Fruit fly (Drosophila melanogaster) whole organism, embryonic: Measurements from ENCODE around the gene Ccz1.

Experiments used
- Aef1 ChIP-seq: fragments of 200-800 bp; sonication (Bioruptor generic); IDR thresholded peaks from 3 replicates; pipeline ENCODE4 v1.3.6; 2022; ENCODE audit warnings: missing biosample characterization, missing genetic modification characterization
- Antp ChIP-seq: fragments of 200-800 bp; sonication (Bioruptor generic); optimal IDR thresholded peaks from 3 replicates; lab custom pipeline; 2016; ENCODE audit warnings: missing biosample characterization, missing genetic modification characterization
- CG10147 ChIP-seq: fragments of 200-800 bp; sonication (Bioruptor generic); optimal IDR thresholded peaks from 2 replicates; lab custom pipeline; 2019; ENCODE audit warnings: missing biosample characterization, mild to moderate bottlenecking, missing genetic modification characterization, moderate library complexity
- CG10543 ChIP-seq: fragments of 200-800 bp; sonication (Bioruptor generic); optimal IDR thresholded peaks from 3 replicates; lab custom pipeline; 2017; ENCODE audit warnings: missing biosample characterization, mild to moderate bottlenecking, missing genetic modification characterization, moderate library complexity
- CG10959 ChIP-seq: fragments of 200-800 bp; sonication (Bioruptor generic); IDR thresholded peaks from 2 replicates; pipeline ENCODE4 v1.3.6; 2022; ENCODE audit warnings: missing biosample characterization, missing genetic modification characterization
- CG11695 ChIP-seq: fragments of 200-800 bp; sonication (Bioruptor generic); IDR thresholded peaks from 3 replicates; pipeline ENCODE4 v1.3.6; 2022; ENCODE audit warnings: missing biosample characterization, missing genetic modification characterization
- CG12236 ChIP-seq: fragments of 200-800 bp; sonication (Bioruptor generic); optimal IDR thresholded peaks from 2 replicates; lab custom pipeline; 2016; ENCODE audit warnings: missing biosample characterization, missing genetic modification characterization
- CG12744 ChIP-seq: fragments of 200-800 bp; sonication (Bioruptor generic); optimal IDR thresholded peaks from 2 replicates; lab custom pipeline; 2016; ENCODE audit warnings: missing biosample characterization, missing genetic modification characterization
- CG15479 ChIP-seq: fragments of 200-800 bp; sonication (Bioruptor generic); optimal IDR thresholded peaks from 3 replicates; lab custom pipeline; 2019; ENCODE audit warnings: missing biosample characterization, mild to moderate bottlenecking, missing genetic modification characterization, moderate library complexity
- CG16815 ChIP-seq: fragments of 200-800 bp; sonication (Bioruptor generic); optimal IDR thresholded peaks from 3 replicates; lab custom pipeline; 2017; ENCODE audit warnings: missing biosample characterization, mild to moderate bottlenecking, missing genetic modification characterization
- CG17328 ChIP-seq: fragments of 200-800 bp; sonication (Bioruptor generic); IDR thresholded peaks from 2 replicates; pipeline ENCODE4 v1.3.6; 2022; ENCODE audit warnings: missing biosample characterization, missing genetic modification characterization
- CG17359 ChIP-seq: fragments of 200-800 bp; sonication (Bioruptor generic); optimal IDR thresholded peaks from 3 replicates; lab custom pipeline; 2018; ENCODE audit warnings: missing biosample characterization, mild to moderate bottlenecking, missing genetic modification characterization, moderate library complexity
- CG18476 ChIP-seq: fragments of 200-800 bp; sonication (Bioruptor generic); optimal IDR thresholded peaks from 2 replicates; lab custom pipeline; 2016; ENCODE audit warnings: missing biosample characterization, mild to moderate bottlenecking, missing genetic modification characterization
- CG2889 ChIP-seq: fragments of 200-800 bp; sonication (Bioruptor generic); IDR thresholded peaks from 3 replicates; pipeline ENCODE4 v1.3.6; 2022; ENCODE audit warnings: missing biosample characterization, missing genetic modification characterization
- CG31388 ChIP-seq: fragments of 200-800 bp; sonication (Bioruptor generic); optimal IDR thresholded peaks from 2 replicates; lab custom pipeline; 2016; ENCODE audit warnings: missing biosample characterization, missing genetic modification characterization
- CG32767 ChIP-seq: fragments of 200-800 bp; sonication (Bioruptor generic); IDR thresholded peaks from 2 replicates; pipeline ENCODE4 v1.3.6; 2022; ENCODE audit warnings: missing biosample characterization, missing genetic modification characterization
- CG33557 ChIP-seq: fragments of 200-800 bp; sonication (Bioruptor generic); optimal IDR thresholded peaks from 2 replicates; lab custom pipeline; 2019; ENCODE audit warnings: missing biosample characterization, mild to moderate bottlenecking, missing genetic modification characterization, moderate library complexity
- CG34224 ChIP-seq: fragments of 200-800 bp; sonication (Bioruptor generic); IDR thresholded peaks from 3 replicates; pipeline ENCODE4 v1.3.6; 2022; ENCODE audit warnings: missing biosample characterization, missing genetic modification characterization; ENCODE audit not compliant: partially characterized antibody
- CG6175 ChIP-seq: fragments of 200-800 bp; sonication (Bioruptor generic); IDR thresholded peaks from 3 replicates; pipeline ENCODE4 v1.3.6; 2022; ENCODE audit warnings: missing biosample characterization, missing genetic modification characterization
- CG7745 ChIP-seq: fragments of 200-800 bp; sonication (Bioruptor generic); optimal IDR thresholded peaks from 2 replicates; lab custom pipeline; 2018; ENCODE audit warnings: missing biosample characterization, mild to moderate bottlenecking, missing genetic modification characterization, moderate library complexity
- CoRest ChIP-seq: fragments of 200-800 bp; sonication (Bioruptor generic); optimal IDR thresholded peaks from 3 replicates; lab custom pipeline; 2018; ENCODE audit warnings: missing biosample characterization, mild to moderate bottlenecking, missing genetic modification characterization, moderate library complexity
- Dll ChIP-seq: fragments of 200-800 bp; sonication (Bioruptor generic); IDR thresholded peaks from 4 replicates; pipeline ENCODE4 v1.3.6; 2022; ENCODE audit warnings: missing biosample characterization, missing genetic modification characterization; ENCODE audit not compliant: partially characterized antibody
- MESR4 ChIP-seq: fragments of 200-800 bp; sonication (Bioruptor generic); optimal IDR thresholded peaks from 2 replicates; lab custom pipeline; 2018; ENCODE audit warnings: missing biosample characterization, mild to moderate bottlenecking, missing genetic modification characterization, moderate library complexity
- Nf-YA ChIP-seq: fragments of 200-800 bp; sonication (Bioruptor generic); IDR thresholded peaks from 2 replicates; pipeline ENCODE4 v1.3.6; 2022; ENCODE audit warnings: missing biosample characterization, missing genetic modification characterization
- Nf-YB ChIP-seq: fragments of 200-800 bp; sonication (Bioruptor generic); optimal IDR thresholded peaks from 3 replicates; lab custom pipeline; 2019; ENCODE audit warnings: missing biosample characterization, mild to moderate bottlenecking, missing genetic modification characterization, moderate library complexity
- Ptx1 ChIP-seq: fragments of 200-800 bp; sonication (Bioruptor generic); IDR thresholded peaks from 2 replicates; pipeline ENCODE4 v1.3.6; 2022; ENCODE audit warnings: missing biosample characterization, missing genetic modification characterization
- Tbp ChIP-seq: fragments of >200 bp; optimal IDR thresholded peaks from 2 replicates; lab custom pipeline; 2018; ENCODE audit warnings: missing biosample characterization, missing genetic modification characterization
- ac ChIP-seq: fragments of 200-800 bp; sonication (Bioruptor generic); optimal IDR thresholded peaks from 3 replicates; lab custom pipeline; 2017; ENCODE audit warnings: missing biosample characterization, mild to moderate bottlenecking, missing genetic modification characterization
- al ChIP-seq: fragments of 200-800 bp; sonication (Bioruptor generic); IDR thresholded peaks from 2 replicates; pipeline ENCODE4 v1.3.6; 2022; ENCODE audit warnings: missing biosample characterization, missing genetic modification characterization
- amos ChIP-seq: fragments of 200-800 bp; sonication (Bioruptor generic); IDR thresholded peaks from 2 replicates; pipeline ENCODE4 v1.3.6; 2022; ENCODE audit warnings: missing biosample characterization, missing genetic modification characterization; ENCODE audit not compliant: partially characterized antibody
- chinmo ChIP-seq: fragments of 200-800 bp; sonication (Bioruptor generic); IDR thresholded peaks from 4 replicates; pipeline ENCODE4 v1.3.6; 2022; ENCODE audit warnings: missing biosample characterization, missing genetic modification characterization; ENCODE audit not compliant: partially characterized antibody
- da ChIP-seq: fragments of 200-800 bp; sonication (Bioruptor generic); optimal IDR thresholded peaks from 2 replicates; lab custom pipeline; 2016; ENCODE audit warnings: missing biosample characterization, missing genetic modification characterization
- danr ChIP-seq: fragments of 200-800 bp; sonication (Bioruptor generic); IDR thresholded peaks from 2 replicates; pipeline ENCODE4 v1.3.6; 2022; ENCODE audit warnings: missing biosample characterization, missing genetic modification characterization
- ems ChIP-seq: fragments of 200-800 bp; sonication (Bioruptor generic); optimal IDR thresholded peaks from 3 replicates; lab custom pipeline; 2016; ENCODE audit warnings: missing biosample characterization, missing genetic modification characterization
- fru ChIP-seq: fragments of >200 bp; optimal IDR thresholded peaks from 2 replicates; lab custom pipeline; 2017
- ftz-f1 ChIP-seq: fragments of 200-800 bp; sonication (Bioruptor generic); optimal IDR thresholded peaks from 2 replicates; lab custom pipeline; 2016; ENCODE audit warnings: missing biosample characterization, missing genetic modification characterization
- insv ChIP-seq, 2 experiments: fragments of 200-800 bp; sonication (Bioruptor generic); optimal IDR thresholded peaks; 3 replicates each; lab custom pipeline; 2016 to 2018; ENCODE audit warnings: missing biosample characterization in 2 of 2, missing genetic modification characterization in 2 of 2
- jumu ChIP-seq: fragments of 200-800 bp; sonication (Bioruptor generic); optimal IDR thresholded peaks from 3 replicates; lab custom pipeline; 2016; ENCODE audit warnings: missing biosample characterization, missing genetic modification characterization
- lab ChIP-seq: fragments of 200-800 bp; sonication (Bioruptor generic); optimal IDR thresholded peaks from 3 replicates; lab custom pipeline; 2017; ENCODE audit warnings: missing biosample characterization, missing genetic modification characterization, mild to moderate bottlenecking, moderate library complexity, missing genetic modification reagents
- nom ChIP-seq: fragments of 200-800 bp; sonication (Bioruptor generic); optimal IDR thresholded peaks from 2 replicates; lab custom pipeline; 2017; ENCODE audit warnings: missing biosample characterization, missing genetic modification characterization, mild to moderate bottlenecking, moderate library complexity, missing genetic modification reagents
- p53 ChIP-seq: fragments of 200-800 bp; sonication (Bioruptor generic); optimal IDR thresholded peaks from 2 replicates; lab custom pipeline; 2016; ENCODE audit warnings: missing biosample characterization, missing genetic modification characterization
- peb ChIP-seq: fragments of 200-800 bp; sonication (Bioruptor generic); IDR thresholded peaks from 2 replicates; pipeline ENCODE4 v1.3.6; 2022; ENCODE audit warnings: missing biosample characterization, missing genetic modification characterization
- pfk ChIP-seq: fragments of 200-800 bp; sonication (Bioruptor generic); optimal IDR thresholded peaks from 2 replicates; lab custom pipeline; 2018; ENCODE audit warnings: missing biosample characterization, mild to moderate bottlenecking, missing genetic modification characterization, moderate library complexity
- pho ChIP-seq: fragments of 200-800 bp; sonication (Bioruptor generic); optimal IDR thresholded peaks from 2 replicates; lab custom pipeline; 2016; ENCODE audit warnings: missing biosample characterization, missing genetic modification characterization
- scrt ChIP-seq: fragments of 200-800 bp; sonication (Bioruptor generic); optimal IDR thresholded peaks from 2 replicates; lab custom pipeline; 2018; ENCODE audit warnings: missing biosample characterization, mild to moderate bottlenecking, missing genetic modification characterization, moderate library complexity
- sd ChIP-seq: fragments of 200-800 bp; sonication (Bioruptor generic); optimal IDR thresholded peaks from 3 replicates; lab custom pipeline; 2018; ENCODE audit warnings: missing biosample characterization, mild to moderate bottlenecking, missing genetic modification characterization, moderate library complexity
- sens-2 ChIP-seq: fragments of 200-800 bp; sonication (Bioruptor generic); IDR thresholded peaks from 2 replicates; pipeline ENCODE4 v1.3.6; 2022; ENCODE audit warnings: missing biosample characterization, missing genetic modification characterization
- tgo ChIP-seq: fragments of 200-800 bp; sonication (Bioruptor generic); IDR thresholded peaks from 3 replicates; pipeline ENCODE4 v1.3.6; 2022; ENCODE audit warnings: missing biosample characterization, missing genetic modification characterization
- vnd ChIP-seq: fragments of 200-800 bp; sonication (Bioruptor generic); IDR thresholded peaks from 3 replicates; pipeline ENCODE4 v1.3.6; 2022; ENCODE audit warnings: missing biosample characterization, missing genetic modification characterization; ENCODE audit not compliant: partially characterized antibody
- vvl ChIP-seq: fragments of 200-800 bp; sonication (Bioruptor generic); IDR thresholded peaks from 2 replicates; pipeline ENCODE4 v1.3.6; 2022; ENCODE audit warnings: missing biosample characterization, missing genetic modification characterization
- zfh2 ChIP-seq: fragments of 200-800 bp; sonication (Bioruptor generic); optimal IDR thresholded peaks from 2 replicates; lab custom pipeline; 2016; ENCODE audit warnings: missing biosample characterization, missing genetic modification characterization

The Ccz1 gene

dm6 chr3L:3892154-3892624 is 6.8 kb downstream of the Ccz1 start, which contains the start of gene Fie (continued):
- TF ChIP-seq CG11695 (peak; percentile 55; the same call in 1 of the 3 replicates), scrt (GFP tag; lab: Kevin White, UChicago) (peak; percentile 74), CG31388 (GFP tag; lab: Kevin White, UChicago) (no peak), Dll (GFP tag; lab: Robert Waterston, UW) (no peak), amos (GFP tag; lab: Robert Waterston, UW) (no peak), ftz-f1 (GFP tag; lab: Kevin White, UChicago) (no peak), pfk (no peak), Ptx1 (GFP tag; lab: Robert Waterston, UW) (peak; percentile 54), nom (GFP tag; lab: Kevin White, UChicago) (no peak), da (GFP tag; lab: Kevin White, UChicago) (no peak), CG16815 (GFP tag; lab: Kevin White, UChicago) (peak; percentile 39), CG10543 (GFP tag; lab: Kevin White, UChicago) (peak; percentile 55), Antp (no peak), CG7745 (tag; lab: Kevin White, UChicago) (no peak), al (0 out of 2 replicates have a peak, but pooled peaks have one; percentile 22), CG10147 (GFP tag; lab: Kevin White, UChicago) (peak; percentile 82), Tbp (no peak), fru (lab: Kevin White, UChicago) (no peak), peb (GFP tag; lab: Robert Waterston, UW) (peak; percentile 8; the same call in 1 of the 2 replicates), tgo (GFP tag; lab: Robert Waterston, UW) (peak; percentile 40; the same call in 1 of the 3 replicates), vnd (no peak), ac (no peak), CoRest (peak; percentile 86), Aef1 (GFP tag; lab: Robert Waterston, UW) (no peak), insv (GFP tag; optimal IDR thresholded peaks at IDR 0.05; lab: Kevin White, UChicago) (no peak), pho (peak; percentile 47), CG17359 (tag; lab: Kevin White, UChicago) (peak; percentile 60), danr (no peak), CG12236 (GFP tag; lab: Kevin White, UChicago) (no peak), Nf-YB (GFP tag; lab: Kevin White, UChicago) (peak; percentile 47), CG10959 (no peak), CG6175 (no peak), lab (GFP tag; lab: Kevin White, UChicago) (peak; percentile 83), vvl (GFP tag; lab: Robert Waterston, UW) (peak; percentile 35; the same call in 1 of the 2 replicates), CG17328 (GFP tag; lab: Robert Waterston, UW) (no peak), CG2889 (GFP tag; lab: Robert Waterston, UW) (no peak), CG33557 (GFP tag; lab: Kevin White, UChicago) (no peak), CG34224 (GFP tag; lab: Robert Waterston, UW) (no peak), ems (GFP tag; lab: Kevin White, UChicago) (peak; percentile 25), jumu (GFP tag; lab: Kevin White, UChicago) (no peak), zfh2 (GFP tag; lab: Kevin White, UChicago) (peak; percentile 34), CG32767 (GFP tag; lab: Robert Waterston, UW) (peak; percentile 58; the same call in 1 of the 2 replicates), MESR4 (GFP tag; lab: Kevin White, UChicago) (no peak), chinmo (GFP tag; lab: Robert Waterston, UW) (no peak), CG15479 (GFP tag; lab: Kevin White, UChicago) (no peak), sens-2 (no peak), CG18476 (peak; percentile 50), CG12744 (GFP tag; lab: Kevin White, UChicago) (peak; percentile 72), sd (tag; lab: Kevin White, UChicago) (peak; percentile 33), Nf-YA (GFP tag; lab: Robert Waterston, UW) (no peak), p53 (GFP tag; lab: Kevin White, UChicago) (no peak)
